Worm (Caenorhabditis elegans) whole organism, L4 larva: ENCODE measurements around the gene C45B2.2.

Experiments
- T26A8.4 ChIP-seq: fragments of 200-800 bp; sonication (Bioruptor generic); IDR thresholded peaks from 2 replicates; pipeline ENCODE4 v1.3.6; 2022; ENCODE audit warnings: missing genetic modification characterization, missing compliant biosample characterization
- egl-27 ChIP-seq: sonication (generic microtip); optimal IDR thresholded peaks from 3 replicates; lab custom pipeline; 2017; ENCODE audit warnings: missing biosample characterization, missing genetic modification reagents, missing genetic modification characterization
- egl-43 ChIP-seq: fragments of 200-800 bp; sonication (Bioruptor generic); IDR thresholded peaks from 2 replicates; pipeline ENCODE4 v1.3.6; 2022; ENCODE audit warnings: missing genetic modification reagents, missing genetic modification characterization, missing compliant biosample characterization
- nhr-11 ChIP-seq: fragments of 150-350 bp; optimal IDR thresholded peaks from 2 replicates; lab custom pipeline; 2014; ENCODE audit warnings: missing biosample characterization, missing genetic modification characterization

- TF ChIP-seq egl-27 (tag; lab: Kevin White, UChicago) (no peak), nhr-11 (tag; lab: Kevin White, UChicago) (no peak), egl-43 (GFP tag; lab: Robert Waterston, UW) (no peak), T26A8.4 (no peak)
These were observed 23.4 kb downstream of the C45B2.2 start for ce11 chrX:6107962-6108361.
